Worm (Caenorhabditis elegans): ENCODE results near the gene F46E10.18.

The F46E10.18 gene

DNA sequence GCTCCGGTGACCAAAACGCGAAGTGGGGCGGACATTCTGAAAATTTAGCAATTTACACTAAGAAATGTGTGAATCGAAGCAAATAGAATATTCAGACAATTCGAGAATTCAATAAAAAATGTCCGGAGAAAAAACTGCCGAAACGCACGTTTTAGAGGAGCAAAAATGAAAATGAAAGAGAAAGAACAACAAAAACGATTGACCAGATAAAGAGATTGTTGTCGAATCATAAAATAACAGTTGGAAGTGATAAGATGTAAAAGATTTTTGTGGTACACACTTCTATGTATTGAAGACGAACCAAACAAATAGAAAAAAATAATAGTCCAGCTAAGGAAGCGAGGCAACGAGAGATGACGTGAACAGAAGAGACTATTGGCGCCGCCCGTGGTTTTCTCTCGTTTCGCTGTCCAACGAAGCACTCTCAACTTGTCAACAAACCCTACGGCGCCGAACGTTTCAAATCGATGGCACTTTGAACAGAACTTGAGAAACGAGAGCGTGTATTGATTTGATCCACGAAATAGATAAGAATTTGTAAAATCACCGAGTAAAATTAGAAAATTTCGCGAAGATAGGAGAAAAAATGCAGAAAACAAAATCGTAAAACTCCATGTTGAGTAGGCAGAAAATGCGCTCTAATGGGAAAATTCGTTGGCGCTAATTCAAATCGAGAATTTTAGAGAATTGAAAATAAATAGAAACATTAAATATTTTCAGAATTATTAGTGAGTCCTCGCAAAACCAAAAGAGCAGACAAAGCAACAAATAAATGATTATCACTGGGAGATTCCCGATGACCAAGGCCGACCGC is 4.1 kb upstream of the F46E10.18 start, which contains the start of gene mdh-1 (continued):
- peak; percentile 44 for TF ChIP-seq ama-1 (optimal IDR thresholded peaks at IDR 0.05)
- no peak for TF ChIP-seq ama-1 (GFP tag; optimal IDR thresholded peaks at IDR 0.05)
- no peak for TF ChIP-seq lsl-1 (GFP tag; optimal IDR thresholded peaks at IDR 0.05)
- TF ChIP-seq ceh-100 (GFP tag; IDR thresholded peaks at IDR 0.05): no peak
- no peak for TF ChIP-seq lag-1 (GFP tag; IDR thresholded peaks at IDR 0.05)
- no peak for TF ChIP-seq madf-8 (GFP tag; conservative IDR thresholded peaks at IDR 0.05)
- TF ChIP-seq tbp1 (GFP tag; optimal IDR thresholded peaks at IDR 0.05): no peak
- TF ChIP-seq T07F8.4 (tag; optimal IDR thresholded peaks at IDR 0.05): no peak
- TF ChIP-seq ztf-26 (tag; optimal IDR thresholded peaks at IDR 0.05): no peak
- no peak for TF ChIP-seq somi-1 (GFP tag; optimal IDR thresholded peaks at IDR 0.05)
- peak; percentile 4 for TF ChIP-seq ZK185.1 (tag; optimal IDR thresholded peaks at IDR 0.05; ENCODE audit: poor library complexity, severe bottlenecking)
- no peak for TF ChIP-seq aptf-2 (GFP tag; conservative IDR thresholded peaks at IDR 0.05)
- no peak for TF ChIP-seq attf-3 (GFP tag; conservative IDR thresholded peaks at IDR 0.05)
- 0 out of 2 replicates have a peak, but pooled peaks have one; percentile 17 for TF ChIP-seq D2030.7 (GFP tag; IDR thresholded peaks at IDR 0.05)
- no peak for TF ChIP-seq ceh-91 (GFP tag; IDR thresholded peaks at IDR 0.05)
- TF ChIP-seq nhr-80 (tag; optimal IDR thresholded peaks at IDR 0.05): peak; percentile 60
- no peak for TF ChIP-seq ztf-28 (GFP tag; IDR thresholded peaks at IDR 0.05)
- TF ChIP-seq athp-1 (tag; optimal IDR thresholded peaks at IDR 0.05): no peak
- no peak for TF ChIP-seq snpc-1.3 (tag; optimal IDR thresholded peaks at IDR 0.05; ENCODE audit: insufficient read depth)
- TF ChIP-seq sea-2 (GFP tag; IDR thresholded peaks at IDR 0.05): no peak
- no peak for TF ChIP-seq cebp-1 (GFP tag; IDR thresholded peaks at IDR 0.05)
- TF ChIP-seq cebp-1 (tag; optimal IDR thresholded peaks at IDR 0.05): no peak
- no peak for TF ChIP-seq zfh-2 (GFP tag; conservative IDR thresholded peaks at IDR 0.05)
- TF ChIP-seq rcor-1 (GFP tag; IDR thresholded peaks at IDR 0.05): no peak
- no peak for TF ChIP-seq hlh-12 (tag; optimal IDR thresholded peaks at IDR 0.05)
- TF ChIP-seq Y53G8AR.9 (GFP tag; conservative IDR thresholded peaks at IDR 0.05): no peak
- no peak for TF ChIP-seq cebp-2 (GFP tag; IDR thresholded peaks at IDR 0.05)
- TF ChIP-seq ekl-4 (GFP tag; IDR thresholded peaks at IDR 0.05): no peak
- no peak for TF ChIP-seq aptf-3 (GFP tag; IDR thresholded peaks at IDR 0.05)
- TF ChIP-seq dox-1 (GFP tag; IDR thresholded peaks at IDR 0.05): 0 out of 2 replicates have a peak, but pooled peaks have one; percentile 10
- TF ChIP-seq F52B5.7 (tag; optimal IDR thresholded peaks at IDR 0.05): no peak
- no peak for TF ChIP-seq F57A8.1 (GFP tag; optimal IDR thresholded peaks at IDR 0.05)
- no peak for TF ChIP-seq efl-1 (GFP tag; optimal IDR thresholded peaks at IDR 0.05)
- TF ChIP-seq ceh-79 (tag; optimal IDR thresholded peaks at IDR 0.05): no peak
- no peak for TF ChIP-seq ets-4 (GFP tag; optimal IDR thresholded peaks at IDR 0.05)
- no peak for TF ChIP-seq madf-3 (GFP tag; IDR thresholded peaks at IDR 0.05)
- peak; percentile 77 for TF ChIP-seq pha-4 (tag; optimal IDR thresholded peaks at IDR 0.05)
- no peak for TF ChIP-seq F37B4.10 (GFP tag; IDR thresholded peaks at IDR 0.05)
- no peak for TF ChIP-seq F57C9.4 (tag; optimal IDR thresholded peaks at IDR 0.05)
- TF ChIP-seq K11D2.4 (GFP tag; IDR thresholded peaks at IDR 0.05): no peak
- TF ChIP-seq mxl-1 (tag; optimal IDR thresholded peaks at IDR 0.05): no peak
- TF ChIP-seq egrh-3 (GFP tag; IDR thresholded peaks at IDR 0.05): no peak
- no peak for TF ChIP-seq nfya-1 (tag; optimal IDR thresholded peaks at IDR 0.05; ENCODE audit: borderline replicate concordance, insufficient read depth)
- TF ChIP-seq B0019.2 (GFP tag; conservative IDR thresholded peaks at IDR 0.05): no peak
- TF ChIP-seq unc-62 (GFP tag; optimal IDR thresholded peaks at IDR 0.05): no peak
- TF ChIP-seq sdz-38 (tag; optimal IDR thresholded peaks at IDR 0.05): no peak
- no peak for TF ChIP-seq hmg-20 (GFP tag; IDR thresholded peaks at IDR 0.05)
- no peak for TF ChIP-seq dpff-1 (tag; optimal IDR thresholded peaks at IDR 0.05)
- no peak for TF ChIP-seq F55B11.4 (tag; optimal IDR thresholded peaks at IDR 0.05; ENCODE audit: borderline replicate concordance, insufficient read depth)

Data from whole organism, young adult.